Fruit fly (Drosophila melanogaster) whole organism, embryonic: ENCODE results near the gene Cyt-c1.

ENCODE experiments used
- ATbp ChIP-seq: fragments of 200-800 bp; sonication (Bioruptor generic); optimal IDR thresholded peaks from 2 replicates; lab custom pipeline; 2017; ENCODE audit warnings: missing biosample characterization, mild to moderate bottlenecking, missing genetic modification characterization, missing genetic modification reagents
- Atf-2 ChIP-seq: fragments of 200-800 bp; sonication (Bioruptor generic); optimal IDR thresholded peaks from 2 replicates; lab custom pipeline; 2016; ENCODE audit warnings: missing biosample characterization, missing genetic modification characterization
- CG10209 ChIP-seq: fragments of 200-800 bp; sonication (Bioruptor generic); optimal IDR thresholded peaks from 3 replicates; lab custom pipeline; 2017; ENCODE audit warnings: missing biosample characterization, mild to moderate bottlenecking, missing genetic modification characterization, missing genetic modification reagents
- CG10274 ChIP-seq: fragments of 200-800 bp; sonication (Bioruptor generic); optimal IDR thresholded peaks from 3 replicates; lab custom pipeline; 2017; ENCODE audit warnings: missing biosample characterization, mild to moderate bottlenecking, missing genetic modification characterization
- CG10321 ChIP-seq: fragments of 200-800 bp; sonication (Bioruptor generic); IDR thresholded peaks from 2 replicates; pipeline ENCODE4 v1.3.6; 2022; ENCODE audit warnings: missing biosample characterization, missing genetic modification characterization
- CG10462 ChIP-seq: fragments of 200-800 bp; sonication (Bioruptor generic); optimal IDR thresholded peaks from 2 replicates; lab custom pipeline; 2016; ENCODE audit warnings: missing biosample characterization, missing genetic modification characterization
- CG12071 ChIP-seq: fragments of 200-800 bp; sonication (Bioruptor generic); optimal IDR thresholded peaks from 3 replicates; lab custom pipeline; 2018; ENCODE audit warnings: missing biosample characterization, mild to moderate bottlenecking, missing genetic modification characterization
- CG12104 ChIP-seq: fragments of 200-800 bp; sonication (Bioruptor generic); optimal IDR thresholded peaks from 3 replicates; lab custom pipeline; 2016; ENCODE audit warnings: missing biosample characterization, missing genetic modification characterization
- CG12236 ChIP-seq: fragments of 200-800 bp; sonication (Bioruptor generic); optimal IDR thresholded peaks from 2 replicates; lab custom pipeline; 2016; ENCODE audit warnings: missing biosample characterization, missing genetic modification characterization
- CG12942 ChIP-seq: fragments of 200-800 bp; sonication (Bioruptor generic); optimal IDR thresholded peaks from 3 replicates; lab custom pipeline; 2016; ENCODE audit warnings: missing biosample characterization, missing genetic modification characterization
- CG15073 ChIP-seq: fragments of 200-800 bp; sonication (Bioruptor generic); optimal IDR thresholded peaks from 2 replicates; lab custom pipeline; 2016; ENCODE audit warnings: missing biosample characterization, missing genetic modification characterization
- CG15696 ChIP-seq: fragments of 200-800 bp; sonication (Bioruptor generic); optimal IDR thresholded peaks from 2 replicates; lab custom pipeline; 2019; ENCODE audit warnings: missing biosample characterization, mild to moderate bottlenecking, missing genetic modification characterization, moderate library complexity
- CG1602 ChIP-seq: fragments of 200-800 bp; sonication (Bioruptor generic); optimal IDR thresholded peaks from 3 replicates; lab custom pipeline; 2016; ENCODE audit warnings: missing biosample characterization, missing genetic modification characterization
- CG17612 ChIP-seq: fragments of 200-800 bp; sonication (Bioruptor generic); IDR thresholded peaks from 2 replicates; pipeline ENCODE4 v1.3.6; 2022; ENCODE audit warnings: missing biosample characterization, missing genetic modification characterization
- CG2202 ChIP-seq: fragments of 200-800 bp; sonication (Bioruptor generic); optimal IDR thresholded peaks from 2 replicates; lab custom pipeline; 2018; ENCODE audit warnings: missing biosample characterization, mild to moderate bottlenecking, missing genetic modification characterization
- CG34224 ChIP-seq: fragments of 200-800 bp; sonication (Bioruptor generic); IDR thresholded peaks from 3 replicates; pipeline ENCODE4 v1.3.6; 2022; ENCODE audit warnings: missing biosample characterization, missing genetic modification characterization; ENCODE audit not compliant: partially characterized antibody
- CG4404 ChIP-seq: fragments of 200-800 bp; sonication (Bioruptor generic); IDR thresholded peaks from 2 replicates; pipeline ENCODE4 v1.3.6; 2022; ENCODE audit warnings: missing biosample characterization, missing genetic modification characterization
- CG4707 ChIP-seq: fragments of 200-800 bp; sonication (Bioruptor generic); optimal IDR thresholded peaks from 2 replicates; lab custom pipeline; 2018; ENCODE audit warnings: missing biosample characterization, mild to moderate bottlenecking, missing genetic modification characterization, moderate library complexity
- CG4820 ChIP-seq: fragments of 200-800 bp; sonication (Bioruptor generic); optimal IDR thresholded peaks from 3 replicates; lab custom pipeline; 2016; ENCODE audit warnings: missing biosample characterization, missing genetic modification characterization
- CG6765 ChIP-seq: fragments of 200-800 bp; sonication (Bioruptor generic); optimal IDR thresholded peaks from 3 replicates; lab custom pipeline; 2017; ENCODE audit warnings: missing biosample characterization, mild to moderate bottlenecking, missing genetic modification characterization
- CG7928 ChIP-seq: fragments of 200-800 bp; sonication (Bioruptor generic); optimal IDR thresholded peaks from 2 replicates; lab custom pipeline; 2017; ENCODE audit warnings: missing biosample characterization, mild to moderate bottlenecking, missing genetic modification characterization
- CG7963 ChIP-seq: fragments of 200-800 bp; sonication (Bioruptor generic); IDR thresholded peaks from 3 replicates; pipeline ENCODE4 v1.3.6; 2022; ENCODE audit warnings: missing biosample characterization, missing genetic modification characterization; ENCODE audit not compliant: partially characterized antibody
- CG8765 ChIP-seq: fragments of 200-800 bp; sonication (Bioruptor generic); IDR thresholded peaks from 2 replicates; pipeline ENCODE4 v1.3.6; 2022; ENCODE audit warnings: missing biosample characterization, missing genetic modification characterization
- Ets65A ChIP-seq: fragments of 200-800 bp; sonication (Bioruptor generic); peaks from one replicate; lab custom pipeline; 2016; ENCODE audit warnings: missing biosample characterization, missing genetic modification characterization
- HLHmδ ChIP-seq: fragments of 200-800 bp; sonication (Bioruptor generic); optimal IDR thresholded peaks from 2 replicates; lab custom pipeline; 2018; ENCODE audit warnings: missing biosample characterization, mild to moderate bottlenecking, missing genetic modification characterization, moderate library complexity
- HmgZ ChIP-seq: fragments of 200-800 bp; sonication (Bioruptor generic); optimal IDR thresholded peaks from 2 replicates; lab custom pipeline; 2018; ENCODE audit warnings: missing biosample characterization, mild to moderate bottlenecking, missing genetic modification characterization
- NC2α ChIP-seq: fragments of 200-800 bp; sonication (Bioruptor generic); optimal IDR thresholded peaks from 2 replicates; lab custom pipeline; 2016; ENCODE audit warnings: missing biosample characterization, missing genetic modification characterization
- Pdp1 ChIP-seq, 2 experiments: fragments of 200-800 bp; sonication (Bioruptor generic); optimal IDR thresholded peaks; 3 replicates each; lab custom pipeline; 2016; ENCODE audit warnings: missing biosample characterization in 2 of 2, missing genetic modification characterization in 2 of 2, mild to moderate bottlenecking in 1 of 2, moderate library complexity in 1 of 2
- Side ChIP-seq: fragments of 200-800 bp; sonication (Bioruptor generic); optimal IDR thresholded peaks from 2 replicates; lab custom pipeline; 2016; ENCODE audit warnings: missing biosample characterization, missing genetic modification characterization
- Sox100B ChIP-seq: fragments of 200-800 bp; sonication (Bioruptor generic); optimal IDR thresholded peaks from 3 replicates; lab custom pipeline; 2018; ENCODE audit warnings: missing biosample characterization, mild to moderate bottlenecking, missing genetic modification characterization
- Taf1 ChIP-seq: fragments of 200-800 bp; sonication (Bioruptor generic); IDR thresholded peaks from 2 replicates; pipeline ENCODE4 v1.3.6; 2022; ENCODE audit warnings: missing biosample characterization, missing genetic modification characterization
- Vsx1 ChIP-seq: fragments of 200-800 bp; sonication (Bioruptor generic); optimal IDR thresholded peaks from 2 replicates; lab custom pipeline; 2017; ENCODE audit warnings: missing biosample characterization, mild to moderate bottlenecking, missing genetic modification characterization, missing genetic modification reagents
- Xbp1 ChIP-seq: fragments of 200-800 bp; sonication (Bioruptor generic); optimal IDR thresholded peaks from 3 replicates; lab custom pipeline; 2016; ENCODE audit warnings: missing biosample characterization, mild to moderate bottlenecking, missing genetic modification characterization
- bcd ChIP-seq: fragments of 200-800 bp; sonication (Bioruptor generic); optimal IDR thresholded peaks from 2 replicates; lab custom pipeline; 2017; ENCODE audit warnings: missing biosample characterization, mild to moderate bottlenecking, missing genetic modification characterization
- br ChIP-seq: fragments of >200 bp; optimal IDR thresholded peaks from 2 replicates; lab custom pipeline; 2017
- croc ChIP-seq: fragments of 200-800 bp; sonication (Bioruptor generic); conservative IDR thresholded peaks from 3 replicates; pipeline ENCODE4 v1.3.6; 2022; ENCODE audit warnings: missing biosample characterization, missing genetic modification characterization
- eve ChIP-seq, 2 experiments: fragments of >200 bp; optimal IDR thresholded peaks; 2 replicates each; lab custom pipeline; 2017; ENCODE audit warnings: missing biosample characterization in 2 of 2, missing genetic modification characterization in 2 of 2
- gem ChIP-seq: fragments of 200-800 bp; sonication (Bioruptor generic); optimal IDR thresholded peaks from 2 replicates; lab custom pipeline; 2019; ENCODE audit warnings: missing biosample characterization, mild to moderate bottlenecking, missing genetic modification characterization, moderate library complexity
- gsb ChIP-seq: fragments of 200-800 bp; sonication (Bioruptor generic); IDR thresholded peaks from 2 replicates; pipeline ENCODE4 v1.3.6; 2022; ENCODE audit warnings: missing biosample characterization, missing genetic modification characterization
- psq ChIP-seq: fragments of 200-800 bp; sonication (Bioruptor generic); optimal IDR thresholded peaks from 2 replicates; lab custom pipeline; 2017; ENCODE audit warnings: missing biosample characterization, missing genetic modification characterization
- pzg ChIP-seq: fragments of 200-800 bp; sonication (Bioruptor generic); optimal IDR thresholded peaks from 3 replicates; lab custom pipeline; 2018; ENCODE audit warnings: missing biosample characterization, mild to moderate bottlenecking, missing genetic modification characterization, moderate library complexity
- scrt ChIP-seq: fragments of 200-800 bp; sonication (Bioruptor generic); optimal IDR thresholded peaks from 2 replicates; lab custom pipeline; 2018; ENCODE audit warnings: missing biosample characterization, mild to moderate bottlenecking, missing genetic modification characterization, moderate library complexity
- seq ChIP-seq: fragments of 200-800 bp; sonication (Bioruptor generic); IDR thresholded peaks from 2 replicates; pipeline ENCODE4 v1.3.6; 2022; ENCODE audit warnings: missing biosample characterization, missing genetic modification characterization
- shn ChIP-seq: fragments of 200-800 bp; sonication (Bioruptor generic); optimal IDR thresholded peaks from 3 replicates; lab custom pipeline; 2016; ENCODE audit warnings: missing biosample characterization, missing genetic modification characterization
- sim ChIP-seq: fragments of 200-800 bp; sonication (Bioruptor generic); IDR thresholded peaks from 2 replicates; pipeline ENCODE4 v1.3.6; 2022; ENCODE audit warnings: missing biosample characterization, missing genetic modification characterization
- sima ChIP-seq: fragments of 200-800 bp; sonication (Bioruptor generic); optimal IDR thresholded peaks from 2 replicates; lab custom pipeline; 2016; ENCODE audit warnings: missing biosample characterization, missing genetic modification characterization
- slbo ChIP-seq: fragments of 200-800 bp; sonication (Bioruptor generic); IDR thresholded peaks from 2 replicates; pipeline ENCODE4 v1.3.6; 2022; ENCODE audit warnings: missing biosample characterization, missing genetic modification characterization
- sqz ChIP-seq: fragments of 200-800 bp; sonication (Bioruptor generic); optimal IDR thresholded peaks from 3 replicates; lab custom pipeline; 2018; ENCODE audit warnings: missing biosample characterization, mild to moderate bottlenecking, missing genetic modification characterization
- tx ChIP-seq: fragments of 200-800 bp; sonication (Bioruptor generic); optimal IDR thresholded peaks from 2 replicates; lab custom pipeline; 2016; ENCODE audit warnings: missing biosample characterization, missing genetic modification characterization
- wek ChIP-seq: fragments of 200-800 bp; sonication (Bioruptor generic); optimal IDR thresholded peaks from 3 replicates; lab custom pipeline; 2018; ENCODE audit warnings: missing biosample characterization, mild to moderate bottlenecking, missing genetic modification characterization, moderate library complexity

The Cyt-c1 gene

DNA sequence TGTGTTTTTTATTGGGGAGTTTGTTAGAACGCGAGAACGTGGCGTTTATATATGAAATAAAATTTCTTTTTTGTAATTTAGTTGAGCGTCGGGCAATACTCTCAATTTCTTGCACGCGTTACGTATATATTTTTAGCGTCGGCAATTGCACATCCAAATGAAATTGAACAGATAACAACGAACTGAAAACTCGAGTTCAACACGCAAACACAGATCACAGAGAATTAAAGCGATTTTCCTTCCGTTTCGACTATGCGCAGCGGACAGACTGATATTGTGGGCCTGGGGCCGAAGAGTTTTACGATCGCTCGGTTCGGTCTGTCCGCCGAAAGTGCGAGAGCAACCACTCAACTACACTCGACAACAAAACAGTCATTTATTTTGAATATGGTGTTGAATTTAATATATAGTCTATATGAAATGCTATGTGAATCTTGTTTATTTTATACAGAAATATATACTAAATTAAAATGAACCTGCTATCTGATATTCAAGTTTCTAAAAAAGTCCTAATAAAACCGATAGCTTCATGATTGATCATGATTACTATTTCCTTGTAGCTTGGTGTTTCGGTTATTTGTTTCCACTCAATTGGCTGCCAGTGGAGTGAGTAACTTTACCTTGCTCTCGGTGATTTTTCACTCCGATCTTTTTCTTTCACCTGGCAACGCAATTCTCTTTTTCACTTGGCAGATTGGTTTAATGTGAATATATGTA, 4.8 kb upstream of the Cyt-c1 start, which contains the start of gene CG46456 (continued):
- peak; percentile 40 for TF ChIP-seq NC2α (GFP tag; lab: Kevin White, UChicago)
- TF ChIP-seq pzg (GFP tag; lab: Kevin White, UChicago): peak; percentile 9
- peak; percentile 90 for TF ChIP-seq CG1602 (GFP tag; lab: Kevin White, UChicago)
- TF ChIP-seq Atf-2 (GFP tag; lab: Kevin White, UChicago): peak; percentile 32
- TF ChIP-seq CG12942: peak; percentile 88
- peak; percentile 78 for TF ChIP-seq CG4707 (GFP tag; lab: Kevin White, UChicago)
- TF ChIP-seq sim (GFP tag; lab: Robert Waterston, UW): peak; percentile 86
- TF ChIP-seq psq (GFP tag; lab: Kevin White, UChicago): peak; percentile 73
- TF ChIP-seq croc (GFP tag; lab: Robert Waterston, UW): peak; percentile 85
- peak; percentile 90 for TF ChIP-seq slbo (GFP tag; lab: Robert Waterston, UW)
- peak; percentile 64 to 76 for TF ChIP-seq Pdp1 (GFP tag; optimal IDR thresholded peaks at IDR 0.05; lab: Kevin White, UChicago)
- TF ChIP-seq CG12071 (GFP tag; lab: Kevin White, UChicago): peak; percentile 90
- TF ChIP-seq br: no peak
- no peak for TF ChIP-seq CG7963 (GFP tag; lab: Robert Waterston, UW)
- peak; percentile 64 for TF ChIP-seq Side (GFP tag; lab: Kevin White, UChicago)
- TF ChIP-seq CG10462 (GFP tag; lab: Kevin White, UChicago): peak; percentile 77
- TF ChIP-seq CG10274 (GFP tag; lab: Kevin White, UChicago): peak; percentile 72
- peak; percentile 91 for TF ChIP-seq seq (GFP tag; lab: Robert Waterston, UW)
- TF ChIP-seq CG12104 (GFP tag; lab: Kevin White, UChicago): peak; percentile 82
- TF ChIP-seq CG4404 (GFP tag; lab: Robert Waterston, UW): peak; percentile 79
- TF ChIP-seq Sox100B (GFP tag; lab: Kevin White, UChicago): peak; percentile 95
- TF ChIP-seq CG6765: peak; percentile 91
- peak; percentile 92 for TF ChIP-seq bcd (GFP tag; lab: Kevin White, UChicago)
- TF ChIP-seq CG34224: peak; percentile 80
- peak; percentile 22 for TF ChIP-seq tx (GFP tag; lab: Kevin White, UChicago)
- peak; percentile 23 for TF ChIP-seq HLHmδ (GFP tag; lab: Kevin White, UChicago)
- peak; percentile 88 for TF ChIP-seq CG4820
- peak; percentile 34 for TF ChIP-seq CG12236 (GFP tag; lab: Kevin White, UChicago)
- peak; percentile 98 for TF ChIP-seq gem
- TF ChIP-seq sima (GFP tag; lab: Kevin White, UChicago): no peak
- TF ChIP-seq Taf1 (GFP tag; lab: Robert Waterston, UW): peak; percentile 78
- peak; percentile 60; the same call in 1 of the 2 replicates for TF ChIP-seq CG10321 (GFP tag; lab: Robert Waterston, UW)
- TF ChIP-seq ATbp (GFP tag; lab: Kevin White, UChicago): peak; percentile 93
- TF ChIP-seq Vsx1: peak; percentile 91
- TF ChIP-seq CG8765: peak; percentile 77
- TF ChIP-seq Xbp1 (GFP tag; lab: Kevin White, UChicago): peak; percentile 90
- TF ChIP-seq CG10209 (GFP tag; lab: Kevin White, UChicago): peak; percentile 95
- TF ChIP-seq eve (GFP tag; optimal IDR thresholded peaks at IDR 0.05; lab: Kevin White, UChicago): no peak
- peak; percentile 92 for TF ChIP-seq sqz (GFP tag; lab: Kevin White, UChicago)
- peak; percentile 95 for TF ChIP-seq CG15696 (tag; lab: Kevin White, UChicago)
- TF ChIP-seq CG15073 (GFP tag; lab: Kevin White, UChicago): no peak
- peak; percentile 56 for TF ChIP-seq wek
- TF ChIP-seq CG7928: peak; percentile 65
- peak; percentile 95 for TF ChIP-seq CG2202 (tag; lab: Kevin White, UChicago)
- peak; percentile 81 for TF ChIP-seq gsb (GFP tag; lab: Robert Waterston, UW)
- peak; percentile 96 for TF ChIP-seq HmgZ (tag; lab: Kevin White, UChicago)
- TF ChIP-seq shn (GFP tag; lab: Kevin White, UChicago): peak; percentile 22
- peak; percentile 61; the same call in 1 of the 2 replicates for TF ChIP-seq CG17612 (GFP tag; lab: Robert Waterston, UW)
- TF ChIP-seq Ets65A: no peak
- peak; percentile 95 for TF ChIP-seq scrt (GFP tag; lab: Kevin White, UChicago)
